Worm (Caenorhabditis elegans) whole organism, L1 larva: ENCODE data around the gene srb-3.

ENCODE experiments used
- ama-1 ChIP-seq: fragments of 150-350 bp; optimal IDR thresholded peaks from 2 replicates; lab custom pipeline; 2014
- hpl-2 ChIP-seq: fragments of 150-350 bp; optimal IDR thresholded peaks from 2 replicates; lab custom pipeline; 2014; ENCODE audit warnings: missing biosample characterization, missing genetic modification reagents, missing genetic modification characterization
- sptf-1 ChIP-seq: fragments of 150-350 bp; optimal IDR thresholded peaks from 2 replicates; lab custom pipeline; 2014; ENCODE audit warnings: missing biosample characterization, missing genetic modification characterization

ce11 chrII:5183207-5183606, 16.6 kb upstream of the srb-3 start:
- TF ChIP-seq sptf-1 (tag; lab: Kevin White, UChicago), result no peak
- no peak for TF ChIP-seq hpl-2
- no peak for TF ChIP-seq ama-1 (lab: Kevin White, UChicago)
